Worm (Caenorhabditis elegans) whole organism, L4 larva: ENCODE measurements around the gene clec-171.

Experiments used
- T20F7.1 ChIP-seq: fragments of 200-800 bp; sonication (Bioruptor generic); optimal IDR thresholded peaks from 2 replicates; lab custom pipeline; 2018; ENCODE audit warnings: mild to moderate bottlenecking, missing genetic modification characterization, missing compliant biosample characterization
- Y105C5A.15 ChIP-seq: fragments of 200-800 bp; sonication (Bioruptor generic); IDR thresholded peaks from 2 replicates; pipeline ENCODE4 v1.3.6; 2022; ENCODE audit warnings: missing genetic modification characterization, missing compliant biosample characterization
- Y48G9A.11 ChIP-seq: fragments of 200-800 bp; sonication (Bioruptor generic); IDR thresholded peaks from 2 replicates; pipeline ENCODE4 v1.3.6; 2022; ENCODE audit warnings: missing genetic modification reagents, missing genetic modification characterization, missing compliant biosample characterization
- Y75B8A.6 ChIP-seq: fragments of 200-800 bp; sonication (Bioruptor generic); IDR thresholded peaks from 2 replicates; pipeline ENCODE4 v1.3.6; 2022; ENCODE audit warnings: missing genetic modification reagents, missing genetic modification characterization, missing compliant biosample characterization
- aha-1 ChIP-seq: fragments of 150-350 bp; peaks from one replicate; lab custom pipeline; 2014; ENCODE audit warnings: missing biosample characterization, missing genetic modification characterization
- attf-4 ChIP-seq: sonication (generic microtip); optimal IDR thresholded peaks from 3 replicates; lab custom pipeline; 2017; ENCODE audit warnings: missing biosample characterization, missing genetic modification characterization
- duxl-1 ChIP-seq: sonication (generic microtip); optimal IDR thresholded peaks from 2 replicates; lab custom pipeline; 2016; ENCODE audit warnings: mild to moderate bottlenecking, missing genetic modification characterization, moderate library complexity, missing compliant biosample characterization; ENCODE audit not compliant: poor library complexity
- fos-1 ChIP-seq: fragments of 150-350 bp; optimal IDR thresholded peaks from 2 replicates; lab custom pipeline; 2014; ENCODE audit warnings: missing biosample characterization, missing genetic modification characterization
- hlh-30 ChIP-seq: sonication (generic microtip); optimal IDR thresholded peaks from 2 replicates; lab custom pipeline; 2017; ENCODE audit warnings: antibody characterized with exemption, mild to moderate bottlenecking, missing genetic modification characterization, missing compliant biosample characterization; ENCODE audit not compliant: insufficient read depth
- lin-39 ChIP-seq: fragments of 150-350 bp; optimal IDR thresholded peaks from 2 replicates; lab custom pipeline; 2014; ENCODE audit warnings: missing biosample characterization, missing genetic modification reagents, missing genetic modification characterization
- madf-5 ChIP-seq, 2 experiments: fragments of 200-800 bp; sonication (Bioruptor generic); IDR thresholded peaks; 2 replicates each; pipeline ENCODE4 v1.3.6; 2022; ENCODE audit warnings: missing compliant biosample characterization in 2 of 2, missing genetic modification characterization in 2 of 2
- madf-9 ChIP-seq: fragments of 200-800 bp; sonication (Bioruptor generic); conservative IDR thresholded peaks from 2 replicates; pipeline ENCODE4 v1.3.6; 2022; ENCODE audit warnings: missing genetic modification reagents, missing genetic modification characterization, missing compliant biosample characterization
- mep-1 ChIP-seq: fragments of 150-350 bp; sonication (generic microtip); optimal IDR thresholded peaks from 3 replicates; lab custom pipeline; 2014; ENCODE audit warnings: missing biosample characterization, missing genetic modification characterization
- nhr-111 ChIP-seq: fragments of 200-800 bp; sonication (Bioruptor generic); optimal IDR thresholded peaks from 2 replicates; lab custom pipeline; 2018; ENCODE audit warnings: mild to moderate bottlenecking, missing genetic modification characterization, missing compliant biosample characterization
- nhr-25 ChIP-seq: sonication (generic microtip); optimal IDR thresholded peaks from 2 replicates; lab custom pipeline; 2017; ENCODE audit warnings: missing genetic modification characterization, mild to moderate bottlenecking, missing compliant biosample characterization, antibody characterized with exemption, moderate library complexity, borderline replicate concordance; ENCODE audit not compliant: insufficient read depth
- nhr-28 ChIP-seq: fragments of 150-350 bp; optimal IDR thresholded peaks from 2 replicates; lab custom pipeline; 2014; ENCODE audit warnings: missing biosample characterization, missing genetic modification characterization
- nhr-48 ChIP-seq: sonication (generic microtip); optimal IDR thresholded peaks from 2 replicates; lab custom pipeline; 2016; ENCODE audit warnings: mild to moderate bottlenecking, missing genetic modification characterization, missing compliant biosample characterization
- nhr-76 ChIP-seq: fragments of 150-350 bp; optimal IDR thresholded peaks from 2 replicates; lab custom pipeline; 2014; ENCODE audit warnings: missing biosample characterization, missing genetic modification characterization
- rbr-2 ChIP-seq: sonication (generic microtip); optimal IDR thresholded peaks from 2 replicates; lab custom pipeline; 2016; ENCODE audit warnings: missing genotype, missing genetic modification characterization, missing compliant biosample characterization
- saeg-2 ChIP-seq: fragments of 200-800 bp; sonication (Bioruptor generic); IDR thresholded peaks from 2 replicates; pipeline ENCODE4 v1.3.6; 2022; ENCODE audit warnings: missing genetic modification reagents, missing genetic modification characterization, missing compliant biosample characterization
- set-16 ChIP-seq: fragments of 200-800 bp; sonication (Bioruptor generic); IDR thresholded peaks from 2 replicates; pipeline ENCODE4 v1.3.6; 2022; ENCODE audit warnings: missing genetic modification reagents, missing genetic modification characterization, missing compliant biosample characterization
- skn-1 ChIP-seq: fragments of 150-350 bp; optimal IDR thresholded peaks from 2 replicates; lab custom pipeline; 2014; ENCODE audit warnings: missing biosample characterization, missing genetic modification characterization
- spr-1 ChIP-seq: sonication (generic microtip); optimal IDR thresholded peaks from 2 replicates; lab custom pipeline; 2016; ENCODE audit warnings: mild to moderate bottlenecking, missing genetic modification characterization, missing compliant biosample characterization
- tag-97 ChIP-seq: fragments of 200-800 bp; sonication (Bioruptor generic); IDR thresholded peaks from 2 replicates; pipeline ENCODE4 v1.3.6; 2022; ENCODE audit warnings: missing genetic modification characterization, missing compliant biosample characterization
- unc-62 ChIP-seq, 3 experiments: fragments of 150-350 bp in 1 of 3; sonication (generic microtip); optimal IDR thresholded peaks in 2 of 3; peaks in 1 of 3; 1 replicate in 1 of 3; 2 replicates in 2 of 3; lab custom pipeline; 2014 to 2017; ENCODE audit warnings: missing biosample characterization in 3 of 3, missing genetic modification characterization in 3 of 3, missing genetic modification reagents in 3 of 3, missing genotype in 1 of 3
- vab-7 ChIP-seq: fragments of 200-800 bp; sonication (Bioruptor generic); IDR thresholded peaks from 2 replicates; pipeline ENCODE4 v1.3.6; 2022; ENCODE audit warnings: missing genetic modification reagents, missing genetic modification characterization, missing compliant biosample characterization
- zip-11 ChIP-seq: fragments of 200-800 bp; sonication (Bioruptor generic); IDR thresholded peaks from 2 replicates; pipeline ENCODE4 v1.3.6; 2022; ENCODE audit warnings: missing genetic modification characterization, missing compliant biosample characterization
- ztf-11 ChIP-seq: fragments of 150-350 bp; optimal IDR thresholded peaks from 2 replicates; lab custom pipeline; 2014; ENCODE audit warnings: missing biosample characterization, missing genetic modification characterization

Gene clec-171

DNA sequence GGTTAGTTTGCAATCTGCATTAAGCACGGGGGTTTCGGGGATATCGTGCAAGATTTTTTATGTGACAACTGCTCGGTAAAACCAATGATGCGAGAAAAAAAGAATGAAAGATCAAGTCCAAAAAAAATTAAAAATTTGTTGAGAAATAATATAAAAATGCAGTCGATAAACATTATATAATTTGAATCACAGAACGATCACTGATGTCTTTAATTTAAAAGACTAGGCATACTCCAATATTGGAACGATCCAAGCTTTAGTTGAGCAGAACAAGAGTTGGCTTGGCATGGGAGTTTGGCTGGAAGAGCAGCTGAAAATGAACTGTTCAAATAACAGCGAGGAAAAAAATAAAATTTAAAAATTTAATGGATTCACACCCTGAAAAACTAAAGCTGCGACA is at the start of gene clec-171:
Gene clec-171 (minus strand): TSS at position 101 of the 400 bp plus-strand sequence.
- TF ChIP-seq spr-1 (tag; lab: Kevin White, UChicago) (no peak), unc-62 (GFP tag; optimal IDR thresholded peaks at IDR 0.05 in 1 of 2; lab: Kevin White, UChicago) (no peak), unc-62 (tag; optimal IDR thresholded peaks at IDR 0.05; lab: Kevin White, UChicago) (no peak), madf-9 (GFP tag; lab: Robert Waterston, UW) (no peak), vab-7 (GFP tag; lab: Robert Waterston, UW) (no peak), skn-1 (tag; lab: Kevin White, UChicago) (no peak), saeg-2 (GFP tag; lab: Robert Waterston, UW) (no peak), Y75B8A.6 (GFP tag; lab: Robert Waterston, UW) (no peak), zip-11 (GFP tag; lab: Robert Waterston, UW) (no peak), hlh-30 (tag; lab: Kevin White, UChicago) (no peak), nhr-76 (no peak), mep-1 (no peak), Y105C5A.15 (GFP tag; lab: Robert Waterston, UW) (no peak), ztf-11 (tag; lab: Kevin White, UChicago) (no peak), lin-39 (no peak), nhr-25 (tag; lab: Kevin White, UChicago) (no peak), T20F7.1 (GFP tag; lab: Kevin White, UChicago) (no peak)
- TF ChIP-seq, all 104 proteins: peak for 0

DNA sequence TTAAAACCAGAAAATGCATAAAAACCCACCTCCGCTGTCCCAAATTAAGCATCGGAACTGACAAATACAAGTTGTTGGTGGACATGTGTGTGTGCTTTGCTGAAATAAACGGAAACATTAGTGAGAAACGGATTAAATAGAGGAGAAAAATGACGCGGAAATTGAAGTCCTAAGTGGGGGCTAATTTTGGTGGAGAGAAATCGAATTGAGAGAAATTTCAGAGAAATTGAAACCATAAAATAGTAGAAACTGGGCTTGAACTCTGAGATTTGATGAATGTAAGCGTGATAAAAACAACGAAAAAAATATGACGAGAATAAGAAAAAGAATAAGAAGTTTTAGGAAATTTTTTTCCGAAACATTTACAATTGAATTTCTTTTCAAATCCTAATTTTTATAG is 47.8 kb upstream of the clec-171 start, which contains the start of gene Y77E11A.12:
Gene Y77E11A.12 (minus strand): TSS at position 101 of the 400 bp plus-strand sequence.
- TF ChIP-seq T20F7.1 (GFP tag; lab: Kevin White, UChicago), result no peak
- peak; percentile 9 for TF ChIP-seq aha-1 (tag; lab: Kevin White, UChicago)

- TF ChIP-seq nhr-48 (tag; lab: Kevin White, UChicago) (no peak), set-16 (peak; percentile 36; the same call in 1 of the 2 replicates)
- TF ChIP-seq, all 104 proteins: peak for 1
These were observed 45.0 kb upstream of the clec-171 start for ce11 chrIV:1472145-1472544.

DNA sequence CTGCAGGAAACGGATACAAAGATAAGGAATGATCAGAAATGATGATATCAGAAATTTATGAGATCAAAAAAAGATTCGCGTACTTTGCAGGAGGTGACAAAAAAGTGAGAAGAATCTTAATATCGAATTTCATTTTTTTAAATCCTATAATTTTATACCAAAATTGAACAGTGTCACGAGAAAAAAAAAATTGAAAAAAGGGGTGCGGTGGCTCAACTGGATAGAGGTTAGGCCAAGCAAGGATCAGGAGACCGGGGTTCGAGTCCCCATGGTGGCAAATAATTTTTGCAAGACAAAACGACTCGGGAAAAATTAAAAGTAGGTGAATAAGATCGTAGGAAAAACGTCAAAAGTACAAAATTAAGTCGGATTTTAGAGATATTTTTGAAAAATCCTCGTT is 43.2 kb upstream of the clec-171 start:
- no peak for TF ChIP-seq duxl-1 (tag; lab: Kevin White, UChicago)
- TF ChIP-seq tag-97, result no peak
- TF ChIP-seq fos-1 (tag; lab: Kevin White, UChicago), result no peak
- TF ChIP-seq Y48G9A.11 (GFP tag; lab: Robert Waterston, UW), result 0 out of 2 replicates have a peak, but pooled peaks have one; percentile 14
- no peak for TF ChIP-seq nhr-76
- peak; percentile 72 for TF ChIP-seq nhr-28 (tag; lab: Kevin White, UChicago)
- TF ChIP-seq attf-4 (tag; lab: Kevin White, UChicago), result no peak

ce11 chrIV:1469093-1469492 is 41.9 kb upstream of the clec-171 start:
- TF ChIP-seq nhr-25 (tag; lab: Kevin White, UChicago) (no peak), aha-1 (tag; lab: Kevin White, UChicago) (peak; percentile 97)

ce11 chrIV:1465462-1465861 is 38.3 kb upstream of the clec-171 start:
- peak; percentile 85 for TF ChIP-seq aha-1 (tag; lab: Kevin White, UChicago)
- TF ChIP-seq nhr-111 (GFP tag; lab: Kevin White, UChicago), result no peak
- 0 out of 4 replicates have a peak, but pooled peaks of 1 of the 2 experiments have one; percentile 27 for TF ChIP-seq madf-5 (GFP tag; IDR thresholded peaks at IDR 0.05; lab: Robert Waterston, UW)
- no peak for TF ChIP-seq rbr-2 (tag; lab: Kevin White, UChicago)
- TF ChIP-seq unc-62 (GFP tag; optimal IDR thresholded peaks at IDR 0.05 in 1 of 2; lab: Kevin White, UChicago), result peak in 1 of 2 experiments; percentile 36
- no peak for TF ChIP-seq unc-62 (tag; optimal IDR thresholded peaks at IDR 0.05; lab: Kevin White, UChicago)
